Worm (Caenorhabditis elegans) whole organism, L3 larva: ENCODE data around the gene F36D4.4.

Experiments used
- nhr-67 ChIP-seq: fragments of 150-350 bp; optimal IDR thresholded peaks from 2 replicates; lab custom pipeline; 2014; ENCODE audit warnings: missing biosample characterization, missing genetic modification characterization
- unc-62 ChIP-seq: fragments of 150-350 bp; sonication (generic microtip); optimal IDR thresholded peaks from 4 replicates; lab custom pipeline; 2014; ENCODE audit warnings: missing biosample characterization, missing genetic modification reagents, missing genetic modification characterization

ce11 chrV:9355371-9355770 lies 59.0 kb downstream of the F36D4.4 start, which contains the start of gene ttr-40:
- TF ChIP-seq nhr-67 (tag; lab: Kevin White, UChicago) (no peak), unc-62 (no peak)
